Worm (Caenorhabditis elegans) whole organism, young adult: ENCODE measurements around the gene maa-1.

ENCODE experiments used
- B0035.1 ChIP-seq: sonication (generic microtip); optimal IDR thresholded peaks from 2 replicates; lab custom pipeline; 2016; ENCODE audit warnings: missing genetic modification characterization, mild to moderate bottlenecking, missing compliant biosample characterization, missing genotype, missing genetic modification reagents
- B0336.3 ChIP-seq: fragments of 200-800 bp; sonication (Bioruptor generic); IDR thresholded peaks from 2 replicates; pipeline ENCODE4 v1.3.6; 2022; ENCODE audit warnings: missing genetic modification characterization, missing compliant biosample characterization
- D2030.7 ChIP-seq: fragments of 200-800 bp; sonication (Bioruptor generic); IDR thresholded peaks from 2 replicates; pipeline ENCODE4 v1.3.6; 2022; ENCODE audit warnings: missing genetic modification reagents, missing genetic modification characterization, missing compliant biosample characterization
- F10E7.11 ChIP-seq: sonication (generic microtip); optimal IDR thresholded peaks from 2 replicates; lab custom pipeline; 2017; ENCODE audit warnings: mild to moderate bottlenecking, missing genetic modification characterization, moderate library complexity, missing compliant biosample characterization
- F33H1.4 ChIP-seq: fragments of 200-800 bp; sonication (Bioruptor generic); IDR thresholded peaks from 2 replicates; pipeline ENCODE4 v1.3.6; 2022; ENCODE audit warnings: missing genetic modification reagents, missing genetic modification characterization, missing compliant biosample characterization
- F39B2.1 ChIP-seq: fragments of 200-800 bp; sonication (Bioruptor generic); IDR thresholded peaks from 2 replicates; pipeline ENCODE4 v1.3.6; 2022; ENCODE audit warnings: missing genetic modification reagents, missing genetic modification characterization, missing compliant biosample characterization
- F49E8.2 ChIP-seq: sonication (generic microtip); optimal IDR thresholded peaks from 3 replicates; lab custom pipeline; 2017; ENCODE audit warnings: missing genetic modification characterization, mild to moderate bottlenecking, missing compliant biosample characterization, antibody characterized with exemption, moderate library complexity; ENCODE audit not compliant: insufficient read depth
- F55B11.4 ChIP-seq: sonication (generic microtip); optimal IDR thresholded peaks from 2 replicates; lab custom pipeline; 2016; ENCODE audit warnings: missing compliant biosample characterization, missing genetic modification characterization, borderline replicate concordance; ENCODE audit not compliant: insufficient read depth
- F57C9.4 ChIP-seq: sonication (generic microtip); optimal IDR thresholded peaks from 2 replicates; lab custom pipeline; 2017; ENCODE audit warnings: mild to moderate bottlenecking, missing genetic modification characterization, missing compliant biosample characterization
- K11D2.4 ChIP-seq: fragments of 200-800 bp; sonication (Bioruptor generic); IDR thresholded peaks from 2 replicates; pipeline ENCODE4 v1.3.6; 2022; ENCODE audit warnings: missing genetic modification reagents, missing genetic modification characterization, missing compliant biosample characterization
- K12H6.12 ChIP-seq: fragments of 200-800 bp; sonication (Bioruptor generic); optimal IDR thresholded peaks from 2 replicates; lab custom pipeline; 2018; ENCODE audit warnings: mild to moderate bottlenecking, missing genetic modification characterization, missing compliant biosample characterization
- T07F8.4 ChIP-seq: sonication (generic microtip); optimal IDR thresholded peaks from 2 replicates; lab custom pipeline; 2016; ENCODE audit warnings: mild to moderate bottlenecking, missing genetic modification characterization, moderate library complexity, missing compliant biosample characterization
- T26A5.8 ChIP-seq: sonication (generic microtip); optimal IDR thresholded peaks from 2 replicates; lab custom pipeline; 2016; ENCODE audit warnings: missing genetic modification characterization, missing compliant biosample characterization
- Y53F4B.3 ChIP-seq: fragments of 200-800 bp; sonication (Bioruptor generic); IDR thresholded peaks from 2 replicates; pipeline ENCODE4 v1.3.6; 2022; ENCODE audit warnings: missing genetic modification reagents, missing genetic modification characterization, missing compliant biosample characterization
- Y53G8AR.9 ChIP-seq: fragments of 200-800 bp; sonication (Bioruptor generic); conservative IDR thresholded peaks from 2 replicates; pipeline ENCODE4 v1.3.6; 2022; ENCODE audit warnings: missing genetic modification reagents, missing genetic modification characterization, missing compliant biosample characterization
- Y56A3A.18 ChIP-seq: fragments of 200-800 bp; sonication (Bioruptor generic); IDR thresholded peaks from 2 replicates; pipeline ENCODE4 v1.3.6; 2022; ENCODE audit warnings: missing genetic modification reagents, missing genetic modification characterization, missing compliant biosample characterization
- Y67H2A.10 ChIP-seq: fragments of 200-800 bp; sonication (Bioruptor generic); conservative IDR thresholded peaks from 2 replicates; pipeline ENCODE4 v1.3.6; 2022; ENCODE audit warnings: missing genetic modification reagents, missing genetic modification characterization, missing compliant biosample characterization
- Y79H2A.3 ChIP-seq: fragments of 200-800 bp; sonication (Bioruptor generic); conservative IDR thresholded peaks from 2 replicates; pipeline ENCODE4 v1.3.6; 2022; ENCODE audit warnings: missing genetic modification reagents, missing genetic modification characterization, missing compliant biosample characterization
- aptf-3 ChIP-seq: fragments of 200-800 bp; sonication (Bioruptor generic); IDR thresholded peaks from 2 replicates; pipeline ENCODE4 v1.3.6; 2022; ENCODE audit warnings: missing genetic modification characterization, missing compliant biosample characterization
- athp-1 ChIP-seq: sonication (generic microtip); optimal IDR thresholded peaks from 2 replicates; lab custom pipeline; 2017; ENCODE audit warnings: mild to moderate bottlenecking, missing genetic modification characterization, missing compliant biosample characterization
- cebp-1 ChIP-seq, 2 experiments: fragments of 200-800 bp in 1 of 2; sonication (Bioruptor generic) in 1 of 2; sonication (generic microtip) in 1 of 2; IDR thresholded peaks in 1 of 2; optimal IDR thresholded peaks in 1 of 2; 2 replicates each; pipeline versions ENCODE4 v1.3.6 to Lab custom; 2017 to 2022; ENCODE audit warnings: missing compliant biosample characterization in 2 of 2, missing genetic modification characterization in 2 of 2, mild to moderate bottlenecking in 1 of 2, missing genetic modification reagents in 1 of 2, moderate library complexity in 1 of 2
- ceh-100 ChIP-seq: fragments of 200-800 bp; sonication (Bioruptor generic); IDR thresholded peaks from 2 replicates; pipeline ENCODE4 v1.3.6; 2022; ENCODE audit warnings: missing genetic modification reagents, missing genetic modification characterization, missing compliant biosample characterization
- ceh-91 ChIP-seq: fragments of 200-800 bp; sonication (Bioruptor generic); IDR thresholded peaks from 2 replicates; pipeline ENCODE4 v1.3.6; 2022; ENCODE audit warnings: missing genetic modification reagents, missing genetic modification characterization, missing compliant biosample characterization
- dpff-1 ChIP-seq: sonication (generic microtip); optimal IDR thresholded peaks from 2 replicates; lab custom pipeline; 2017; ENCODE audit warnings: mild to moderate bottlenecking, missing genetic modification characterization, missing compliant biosample characterization
- efl-1 ChIP-seq: fragments of 150-350 bp; optimal IDR thresholded peaks from 2 replicates; lab custom pipeline; 2014; ENCODE audit warnings: missing biosample characterization, missing genetic modification reagents, missing genetic modification characterization
- egrh-3 ChIP-seq: fragments of 200-800 bp; sonication (Bioruptor generic); IDR thresholded peaks from 2 replicates; pipeline ENCODE4 v1.3.6; 2022; ENCODE audit warnings: missing genetic modification reagents, missing genetic modification characterization, missing compliant biosample characterization
- ekl-4 ChIP-seq: fragments of 200-800 bp; sonication (Bioruptor generic); IDR thresholded peaks from 2 replicates; pipeline ENCODE4 v1.3.6; 2022; ENCODE audit warnings: missing genetic modification reagents, missing genetic modification characterization, missing compliant biosample characterization
- gei-17 ChIP-seq: fragments of 200-800 bp; sonication (Bioruptor generic); optimal IDR thresholded peaks from 2 replicates; lab custom pipeline; 2018; ENCODE audit warnings: mild to moderate bottlenecking, missing genetic modification characterization, missing compliant biosample characterization
- hlh-12 ChIP-seq: sonication (generic microtip); optimal IDR thresholded peaks from 2 replicates; lab custom pipeline; 2016; ENCODE audit warnings: missing genetic modification characterization, missing compliant biosample characterization
- lin-35 ChIP-seq, 3 experiments: fragments of 150-350 bp in 2 of 3; sonication (generic microtip) in 1 of 3; optimal IDR thresholded peaks; 2 replicates each; lab custom pipeline; 2014 to 2018; ENCODE audit warnings: missing biosample characterization in 3 of 3, missing genetic modification characterization in 3 of 3, missing genetic modification reagents in 3 of 3
- lsy-27 ChIP-seq: sonication (generic microtip); optimal IDR thresholded peaks from 2 replicates; lab custom pipeline; 2017; ENCODE audit warnings: missing genetic modification characterization, mild to moderate bottlenecking, missing compliant biosample characterization, antibody characterized with exemption, missing genotype, borderline replicate concordance; ENCODE audit not compliant: insufficient read depth
- madf-8 ChIP-seq: fragments of 200-800 bp; sonication (Bioruptor generic); conservative IDR thresholded peaks from 2 replicates; pipeline ENCODE4 v1.3.6; 2022; ENCODE audit warnings: missing genetic modification reagents, missing genetic modification characterization, missing compliant biosample characterization
- mel-28 ChIP-seq: sonication (generic microtip); optimal IDR thresholded peaks from 2 replicates; lab custom pipeline; 2016; ENCODE audit warnings: borderline replicate concordance, mild to moderate bottlenecking, missing genetic modification characterization, missing compliant biosample characterization
- nfya-2 ChIP-seq: fragments of 200-800 bp; sonication (Bioruptor generic); IDR thresholded peaks from 2 replicates; pipeline ENCODE4 v1.3.6; 2022; ENCODE audit warnings: missing genetic modification reagents, missing genetic modification characterization, missing compliant biosample characterization
- nhr-80 ChIP-seq: sonication (generic microtip); optimal IDR thresholded peaks from 2 replicates; lab custom pipeline; 2016; ENCODE audit warnings: missing genetic modification characterization, missing compliant biosample characterization
- rec-8 ChIP-seq, 2 experiments: sonication (generic microtip); optimal IDR thresholded peaks; 2 replicates each; lab custom pipeline; 2016; ENCODE audit warnings: mild to moderate bottlenecking in 2 of 2, missing genetic modification characterization in 2 of 2, missing genetic modification reagents in 2 of 2, missing genotype in 2 of 2, missing biosample characterization in 1 of 2, missing compliant biosample characterization in 1 of 2, moderate library complexity in 1 of 2
- rpc-1 ChIP-seq, 2 experiments: fragments of 150-350 bp in 1 of 2; sonication (generic microtip) in 1 of 2; optimal IDR thresholded peaks; 2 replicates each; lab custom pipeline; 2014 to 2018; ENCODE audit warnings: missing biosample characterization in 1 of 2, missing genetic modification characterization in 1 of 2, missing genetic modification reagents in 1 of 2, missing genotype in 1 of 2
- sea-2 ChIP-seq: fragments of 200-800 bp; sonication (Bioruptor generic); IDR thresholded peaks from 2 replicates; pipeline ENCODE4 v1.3.6; 2022; ENCODE audit warnings: missing genetic modification characterization, missing compliant biosample characterization
- snpc-1.1 ChIP-seq: sonication (generic microtip); optimal IDR thresholded peaks from 2 replicates; lab custom pipeline; 2017; ENCODE audit warnings: missing genetic modification characterization, mild to moderate bottlenecking, missing compliant biosample characterization, antibody characterized with exemption, moderate library complexity, missing genotype, missing genetic modification reagents; ENCODE audit not compliant: insufficient read depth
- tbp1 ChIP-seq: fragments of 200-800 bp; sonication (Bioruptor generic); optimal IDR thresholded peaks from 2 replicates; lab custom pipeline; 2018; ENCODE audit warnings: mild to moderate bottlenecking, missing genetic modification characterization, missing compliant biosample characterization
- zfh-2 ChIP-seq: fragments of 200-800 bp; sonication (Bioruptor generic); conservative IDR thresholded peaks from 2 replicates; pipeline ENCODE4 v1.3.6; 2022; ENCODE audit warnings: missing genetic modification reagents, missing genetic modification characterization, missing compliant biosample characterization
- ztf-26 ChIP-seq: sonication (generic microtip); optimal IDR thresholded peaks from 2 replicates; lab custom pipeline; 2017; ENCODE audit warnings: missing genetic modification characterization, missing compliant biosample characterization
- ztf-28 ChIP-seq: fragments of 200-800 bp; sonication (Bioruptor generic); IDR thresholded peaks from 2 replicates; pipeline ENCODE4 v1.3.6; 2022; ENCODE audit warnings: missing genetic modification reagents, missing genetic modification characterization, missing compliant biosample characterization
- ztf-3 ChIP-seq: fragments of 200-800 bp; sonication (Bioruptor generic); optimal IDR thresholded peaks from 2 replicates; lab custom pipeline; 2018; ENCODE audit warnings: mild to moderate bottlenecking, missing genetic modification characterization, missing compliant biosample characterization

The maa-1 gene

ce11 chrIII:11830522-11831489 is 8.5 kb upstream of the maa-1 start (continued):
- TF ChIP-seq efl-1 (GFP tag; lab: Kevin White, UChicago): peak; percentile 22
- no peak for TF ChIP-seq ztf-28 (GFP tag; lab: Robert Waterston, UW)
- TF ChIP-seq Y79H2A.3 (GFP tag; lab: Robert Waterston, UW): no peak; the same call in 1 of the 2 replicates
- TF ChIP-seq ztf-26: no peak
- peak; percentile 60 for TF ChIP-seq snpc-1.1 (tag; lab: Kevin White, UChicago)
- TF ChIP-seq lsy-27 (tag; lab: Kevin White, UChicago): no peak
- TF ChIP-seq nfya-2 (GFP tag; lab: Robert Waterston, UW): no peak
- TF ChIP-seq madf-8 (GFP tag; lab: Robert Waterston, UW): no peak; the same call in 1 of the 2 replicates
- TF ChIP-seq rpc-1 (optimal IDR thresholded peaks at IDR 0.05; lab: Kevin White, UChicago): no peak
- no peak for TF ChIP-seq rpc-1 (tag; optimal IDR thresholded peaks at IDR 0.05; lab: Kevin White, UChicago)
- no peak for TF ChIP-seq T07F8.4 (tag; lab: Kevin White, UChicago)
- TF ChIP-seq F33H1.4 (GFP tag; lab: Robert Waterston, UW): peak; percentile 18; the same call in 1 of the 2 replicates
- TF ChIP-seq ceh-100 (GFP tag; lab: Robert Waterston, UW): peak; percentile 65; the same call in 1 of the 2 replicates
- TF ChIP-seq F10E7.11 (tag; lab: Kevin White, UChicago): peak; percentile 9
- TF ChIP-seq Y53G8AR.9 (GFP tag; lab: Robert Waterston, UW): peak; percentile 78
- no peak for TF ChIP-seq tbp1 (GFP tag; lab: Kevin White, UChicago)
- peak; percentile 47 for TF ChIP-seq gei-17
- TF ChIP-seq Y56A3A.18: peak; percentile 25; the same call in 1 of the 2 replicates
- peak; percentile 33 for TF ChIP-seq ztf-3 (GFP tag; lab: Kevin White, UChicago)
- peak; percentile 79; the same call in 1 of the 2 replicates for TF ChIP-seq K11D2.4
- peak; percentile 26 for TF ChIP-seq T26A5.8 (tag; lab: Kevin White, UChicago)
- TF ChIP-seq rec-8 (tag; optimal IDR thresholded peaks at IDR 0.05; lab: Kevin White, UChicago): peak in 1 of 2 experiments; percentile 44
- TF ChIP-seq F39B2.1 (GFP tag; lab: Robert Waterston, UW): no peak
- no peak for TF ChIP-seq K12H6.12
- peak in 1 of 3 experiments; percentile 40 for TF ChIP-seq lin-35 (GFP tag; optimal IDR thresholded peaks at IDR 0.05; lab: Kevin White, UChicago)
- TF ChIP-seq sea-2 (GFP tag; lab: Robert Waterston, UW): no peak
- no peak for TF ChIP-seq Y53F4B.3
- peak; percentile 76 for TF ChIP-seq cebp-1 (GFP tag; IDR thresholded peaks at IDR 0.05; lab: Robert Waterston, UW)
- peak; percentile 72 for TF ChIP-seq cebp-1 (tag; optimal IDR thresholded peaks at IDR 0.05; lab: Kevin White, UChicago)
- TF ChIP-seq aptf-3 (GFP tag; lab: Robert Waterston, UW): 0 out of 2 replicates have a peak, but pooled peaks have one; percentile 11
- TF ChIP-seq F49E8.2: peak; percentile 31
- TF ChIP-seq B0035.1 (tag; lab: Kevin White, UChicago): peak; percentile 79
- TF ChIP-seq Y67H2A.10 (GFP tag; lab: Robert Waterston, UW): peak; percentile 60
- TF ChIP-seq F55B11.4: no peak
- TF ChIP-seq F57C9.4 (tag; lab: Kevin White, UChicago): no peak
- no peak for TF ChIP-seq mel-28
- peak; percentile 85 for TF ChIP-seq B0336.3 (GFP tag; lab: Robert Waterston, UW)
- TF ChIP-seq zfh-2 (GFP tag; lab: Robert Waterston, UW): peak; percentile 46
- TF ChIP-seq egrh-3 (GFP tag; lab: Robert Waterston, UW): no peak; the same call in 1 of the 2 replicates
- peak; percentile 72 for TF ChIP-seq athp-1 (tag; lab: Kevin White, UChicago)
- TF ChIP-seq nhr-80: no peak
- TF ChIP-seq dpff-1 (tag; lab: Kevin White, UChicago): peak; percentile 64
- no peak for TF ChIP-seq D2030.7 (GFP tag; lab: Robert Waterston, UW)
- TF ChIP-seq hlh-12: no peak
- no peak; the same call in 1 of the 2 replicates for TF ChIP-seq ceh-91 (GFP tag; lab: Robert Waterston, UW)
- peak; percentile 75; the same call in 1 of the 2 replicates for TF ChIP-seq ekl-4 (GFP tag; lab: Robert Waterston, UW)
